Worm (Caenorhabditis elegans) whole organism, L1 larva: ENCODE results near the gene Y38E10A.28.

Source experiments
- C16A3.4 ChIP-seq: fragments of 150-350 bp; optimal IDR thresholded peaks from 2 replicates; lab custom pipeline; 2014; ENCODE audit warnings: missing biosample characterization, missing genetic modification characterization
- Y116A8C.19 ChIP-seq: sonication (generic microtip); optimal IDR thresholded peaks from 2 replicates; lab custom pipeline; 2016; ENCODE audit warnings: missing compliant biosample characterization, missing genetic modification characterization, borderline replicate concordance
- alr-1 ChIP-seq: fragments of 200-800 bp; sonication (Bioruptor generic); optimal IDR thresholded peaks from 2 replicates; lab custom pipeline; 2018; ENCODE audit warnings: borderline replicate concordance, mild to moderate bottlenecking, missing genetic modification characterization, missing compliant biosample characterization
- aly-2 ChIP-seq: fragments of 150-350 bp; optimal IDR thresholded peaks from 2 replicates; lab custom pipeline; 2014; ENCODE audit warnings: missing biosample characterization, missing genetic modification characterization
- ceh-63 ChIP-seq: fragments of 200-800 bp; sonication (Bioruptor generic); optimal IDR thresholded peaks from 2 replicates; lab custom pipeline; 2018; ENCODE audit warnings: mild to moderate bottlenecking, missing genetic modification characterization, missing compliant biosample characterization
- ceh-82 ChIP-seq, 3 experiments: fragments of 150-350 bp in 1 of 3; sonication (generic microtip) in 2 of 3; optimal IDR thresholded peaks; 2 replicates each; lab custom pipeline; 2014 to 2017; ENCODE audit warnings: missing biosample characterization in 3 of 3, missing genetic modification characterization in 3 of 3
- ceh-90 ChIP-seq: sonication (generic microtip); optimal IDR thresholded peaks from 2 replicates; lab custom pipeline; 2016; ENCODE audit warnings: missing genetic modification characterization, missing compliant biosample characterization
- dpl-1 ChIP-seq, 3 experiments: fragments of 150-350 bp in 2 of 3; sonication (generic microtip) in 1 of 3; optimal IDR thresholded peaks; 2 replicates each; lab custom pipeline; 2014 to 2017; ENCODE audit warnings: missing biosample characterization in 3 of 3, missing genetic modification characterization in 3 of 3, missing genetic modification reagents in 3 of 3
- dsc-1 ChIP-seq: sonication (generic microtip); optimal IDR thresholded peaks from 2 replicates; lab custom pipeline; 2016; ENCODE audit warnings: mild to moderate bottlenecking, missing genetic modification characterization, missing compliant biosample characterization
- efl-1 ChIP-seq, 4 experiments: fragments of 150-350 bp; optimal IDR thresholded peaks in 3 of 4; peaks in 1 of 4; 1 replicate in 1 of 4; 2 replicates in 3 of 4; lab custom pipeline; 2014; ENCODE audit warnings: missing biosample characterization in 2 of 4, missing genetic modification characterization in 2 of 4, missing genetic modification reagents in 2 of 4
- egl-13 ChIP-seq: sonication (generic microtip); optimal IDR thresholded peaks from 2 replicates; lab custom pipeline; 2016; ENCODE audit warnings: missing genotype, missing genetic modification reagents, missing genetic modification characterization, missing compliant biosample characterization
- elt-2 ChIP-seq: sonication (generic microtip); optimal IDR thresholded peaks from 2 replicates; lab custom pipeline; 2016; ENCODE audit warnings: missing genetic modification characterization, mild to moderate bottlenecking, inconsistent platforms, missing compliant biosample characterization, missing genetic modification reagents
- elt-3 ChIP-seq, 6 experiments: fragments of 150-350 bp in 1 of 6; sonication (generic microtip); optimal IDR thresholded peaks; 2 replicates each; lab custom pipeline; 2017 to 2018; ENCODE audit warnings: missing biosample characterization in 6 of 6, missing genetic modification characterization in 6 of 6, inconsistent platforms in 1 of 6
- fkh-10 ChIP-seq: sonication (generic microtip); optimal IDR thresholded peaks from 2 replicates; lab custom pipeline; 2017; ENCODE audit warnings: missing biosample characterization, missing genetic modification reagents, missing genetic modification characterization
- fos-1 ChIP-seq: fragments of 150-350 bp; optimal IDR thresholded peaks from 2 replicates; lab custom pipeline; 2014; ENCODE audit warnings: missing biosample characterization, missing genetic modification characterization
- hlh-17 ChIP-seq: fragments of 200-800 bp; sonication (Bioruptor generic); optimal IDR thresholded peaks from 2 replicates; lab custom pipeline; 2018; ENCODE audit warnings: missing genetic modification characterization, mild to moderate bottlenecking, missing compliant biosample characterization, moderate library complexity, borderline replicate concordance
- irx-1 ChIP-seq: sonication (generic microtip); optimal IDR thresholded peaks from 2 replicates; lab custom pipeline; 2016; ENCODE audit warnings: missing genetic modification characterization, missing compliant biosample characterization
- isw-1 ChIP-seq: fragments of 200-800 bp; sonication (Bioruptor generic); IDR thresholded peaks from 2 replicates; pipeline ENCODE4 v1.3.6; 2022; ENCODE audit warnings: missing genetic modification characterization, missing compliant biosample characterization
- jun-1 ChIP-seq: fragments of 150-350 bp; optimal IDR thresholded peaks from 2 replicates; lab custom pipeline; 2014; ENCODE audit warnings: missing biosample characterization, missing genetic modification reagents, missing genetic modification characterization
- lin-13 ChIP-seq: fragments of 150-350 bp; optimal IDR thresholded peaks from 2 replicates; lab custom pipeline; 2014; ENCODE audit warnings: missing biosample characterization, missing genetic modification reagents, missing genetic modification characterization
- lin-14 ChIP-seq: fragments of 200-800 bp; sonication (Bioruptor generic); optimal IDR thresholded peaks from 2 replicates; lab custom pipeline; 2018; ENCODE audit warnings: mild to moderate bottlenecking, missing genetic modification characterization, moderate library complexity, missing compliant biosample characterization
- lin-35 ChIP-seq, 2 experiments: fragments of 150-350 bp; optimal IDR thresholded peaks; 2 replicates each; lab custom pipeline; 2014; ENCODE audit warnings: missing biosample characterization in 2 of 2, missing genetic modification characterization in 2 of 2, missing genetic modification reagents in 2 of 2
- lin-39 ChIP-seq: fragments of 150-350 bp; optimal IDR thresholded peaks from 2 replicates; lab custom pipeline; 2014; ENCODE audit warnings: missing biosample characterization, missing genetic modification reagents, missing genetic modification characterization
- mab-9 ChIP-seq: fragments of 200-800 bp; sonication (Bioruptor generic); IDR thresholded peaks from 2 replicates; pipeline ENCODE4 v1.3.6; 2022; ENCODE audit warnings: missing genetic modification reagents, missing genetic modification characterization, missing compliant biosample characterization
- nhr-11 ChIP-seq: fragments of 150-350 bp; optimal IDR thresholded peaks from 2 replicates; lab custom pipeline; 2014; ENCODE audit warnings: missing biosample characterization, missing genetic modification characterization
- nhr-19 ChIP-seq: fragments of 200-800 bp; sonication (Bioruptor generic); conservative IDR thresholded peaks from 2 replicates; pipeline ENCODE4 v1.3.6; 2022; ENCODE audit warnings: missing genetic modification characterization, missing compliant biosample characterization
- nhr-237 ChIP-seq: fragments of 150-350 bp; optimal IDR thresholded peaks from 2 replicates; lab custom pipeline; 2014; ENCODE audit warnings: missing biosample characterization, missing genetic modification characterization
- nhr-28 ChIP-seq: fragments of 150-350 bp; optimal IDR thresholded peaks from 2 replicates; lab custom pipeline; 2014; ENCODE audit warnings: missing biosample characterization, missing genetic modification characterization
- nhr-71 ChIP-seq: sonication (generic microtip); optimal IDR thresholded peaks from 2 replicates; lab custom pipeline; 2016; ENCODE audit warnings: mild to moderate bottlenecking, missing genetic modification characterization, moderate library complexity, missing compliant biosample characterization
- nhr-77 ChIP-seq: fragments of 150-350 bp; optimal IDR thresholded peaks from 2 replicates; lab custom pipeline; 2014; ENCODE audit warnings: missing biosample characterization, missing genetic modification characterization
- nhr-84 ChIP-seq: sonication (generic microtip); optimal IDR thresholded peaks from 2 replicates; lab custom pipeline; 2017; ENCODE audit warnings: missing biosample characterization, missing genetic modification characterization
- nhr-90 ChIP-seq: sonication (generic microtip); optimal IDR thresholded peaks from 2 replicates; lab custom pipeline; 2016; ENCODE audit warnings: mild to moderate bottlenecking, missing genetic modification characterization, missing compliant biosample characterization; ENCODE audit not compliant: poor library complexity
- pag-3 ChIP-seq: sonication (generic microtip); optimal IDR thresholded peaks from 2 replicates; lab custom pipeline; 2017; ENCODE audit warnings: missing genetic modification characterization, mild to moderate bottlenecking, missing compliant biosample characterization, antibody characterized with exemption, borderline replicate concordance; ENCODE audit not compliant: insufficient read depth
- rnt-1 ChIP-seq: sonication (generic microtip); optimal IDR thresholded peaks from 2 replicates; lab custom pipeline; 2016; ENCODE audit warnings: mild to moderate bottlenecking, missing genetic modification characterization, moderate library complexity, missing compliant biosample characterization
- snpc-4 ChIP-seq: fragments of 150-350 bp; optimal IDR thresholded peaks from 2 replicates; lab custom pipeline; 2014; ENCODE audit warnings: missing biosample characterization, missing genetic modification characterization
- sptf-1 ChIP-seq: fragments of 150-350 bp; optimal IDR thresholded peaks from 2 replicates; lab custom pipeline; 2014; ENCODE audit warnings: missing biosample characterization, missing genetic modification characterization
- sup-37 ChIP-seq: fragments of 200-800 bp; sonication (Bioruptor generic); optimal IDR thresholded peaks from 2 replicates; lab custom pipeline; 2018; ENCODE audit warnings: mild to moderate bottlenecking, missing genetic modification characterization, missing compliant biosample characterization
- tlp-1 ChIP-seq: fragments of 150-350 bp; optimal IDR thresholded peaks from 2 replicates; lab custom pipeline; 2014; ENCODE audit warnings: missing biosample characterization, missing genetic modification characterization
- unc-30 ChIP-seq: sonication (generic microtip); optimal IDR thresholded peaks from 2 replicates; lab custom pipeline; 2017; ENCODE audit warnings: missing biosample characterization, missing genetic modification characterization
- zag-1 ChIP-seq: fragments of 150-350 bp; optimal IDR thresholded peaks from 2 replicates; lab custom pipeline; 2014; ENCODE audit warnings: missing biosample characterization, missing genetic modification characterization
- ztf-4 ChIP-seq: fragments of 150-350 bp; optimal IDR thresholded peaks from 2 replicates; lab custom pipeline; 2014; ENCODE audit warnings: missing biosample characterization, missing genetic modification characterization

Gene Y38E10A.28

DNA sequence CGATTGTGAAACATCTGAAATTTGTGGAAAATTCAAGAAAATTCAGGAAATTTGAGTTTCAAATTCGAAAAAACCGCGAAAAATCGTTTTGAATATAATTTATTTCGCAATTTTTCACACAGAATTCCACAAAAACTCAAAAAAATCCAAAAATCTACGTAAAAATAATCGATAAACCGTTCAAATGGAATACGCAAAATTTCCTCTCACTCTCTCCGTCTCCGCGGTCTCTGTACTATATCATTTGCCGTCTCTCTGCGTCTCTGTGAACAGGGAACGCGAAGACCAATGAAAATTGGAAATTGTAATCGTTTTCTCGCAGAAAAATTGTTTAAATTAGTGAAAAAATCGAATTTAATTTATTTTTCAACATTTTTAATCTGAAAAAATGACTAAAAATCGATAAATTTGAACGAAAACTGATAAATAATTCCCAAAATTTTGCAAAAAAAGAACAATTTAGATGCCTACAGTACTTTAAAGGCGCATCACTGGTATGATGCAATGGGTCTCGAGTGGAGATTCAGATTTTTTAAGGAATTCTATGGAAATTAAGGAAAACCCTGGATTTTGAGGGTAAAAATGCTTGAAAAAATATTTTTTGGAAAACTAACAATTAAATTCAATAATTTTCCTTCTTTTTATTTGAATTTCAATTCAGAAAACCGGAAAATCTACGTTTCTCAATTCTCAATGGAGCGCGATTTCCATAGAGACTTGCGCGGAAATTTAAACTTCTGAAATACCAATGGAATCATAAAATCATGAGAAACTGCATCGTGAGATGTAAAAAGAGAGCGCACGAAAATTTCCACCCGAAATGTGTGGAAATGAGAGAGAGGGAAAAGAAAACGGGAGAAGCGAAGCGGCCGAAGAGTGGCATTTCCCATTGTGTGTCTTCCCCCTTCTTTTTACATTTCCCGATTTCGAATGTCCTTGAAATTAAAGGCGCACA lies 25.5 kb upstream of the Y38E10A.28 start, which contains the start of the genes ceh-100 and lips-15 (continued):
- no peak for TF ChIP-seq fos-1 (tag; lab: Kevin White, UChicago)
- TF ChIP-seq elt-3 (tag; optimal IDR thresholded peaks at IDR 0.05; lab: Kevin White, UChicago), result peak in 1 of 6 experiments; percentile 16
- peak; percentile 16 for TF ChIP-seq snpc-4 (tag; lab: Kevin White, UChicago)
- peak in 1 of 3 experiments; percentile 10 for TF ChIP-seq ceh-82 (tag; optimal IDR thresholded peaks at IDR 0.05; lab: Kevin White, UChicago)
- no peak for TF ChIP-seq tlp-1
- no peak for TF ChIP-seq nhr-19
- no peak for TF ChIP-seq mab-9 (GFP tag; lab: Robert Waterston, UW)
- TF ChIP-seq nhr-237 (tag; lab: Kevin White, UChicago), result no peak
- TF ChIP-seq aly-2 (tag; lab: Kevin White, UChicago), result no peak
- TF ChIP-seq fkh-10 (GFP tag; lab: Kevin White, UChicago), result no peak
- TF ChIP-seq Y116A8C.19, result no peak
- peak; percentile 46 for TF ChIP-seq lin-14
- no peak for TF ChIP-seq nhr-84
- TF ChIP-seq nhr-28 (tag; lab: Kevin White, UChicago), result no peak
- TF ChIP-seq pag-3, result no peak
- peak; percentile 64 to 71 for TF ChIP-seq efl-1 (optimal IDR thresholded peaks at IDR 0.05; lab: Kevin White, UChicago)
- TF ChIP-seq efl-1 (GFP tag; optimal IDR thresholded peaks at IDR 0.05 in 1 of 2; lab: Kevin White, UChicago), result peak; percentile 74 to 94

DNA sequence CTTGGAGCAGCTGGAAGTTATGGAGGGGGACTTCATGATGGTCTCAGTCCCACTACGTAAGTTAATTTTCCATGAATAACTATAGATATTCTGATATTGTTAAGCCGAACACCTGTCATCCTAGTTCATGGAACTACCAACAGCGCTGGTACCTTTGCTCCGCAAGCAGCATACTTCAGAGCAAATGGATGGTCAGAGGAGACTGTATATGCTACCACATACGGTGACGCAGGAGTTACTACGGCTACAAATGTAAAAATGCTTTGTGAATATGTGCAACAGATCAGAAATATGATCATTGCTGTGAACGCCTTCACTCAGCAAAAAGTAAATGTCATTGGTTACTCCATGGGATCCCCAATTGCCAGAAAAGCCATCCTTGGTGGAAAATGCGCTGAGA lies 23.4 kb upstream of the Y38E10A.28 start:
- no peak for TF ChIP-seq ceh-63 (GFP tag; lab: Kevin White, UChicago)
- no peak for TF ChIP-seq egl-13 (tag; lab: Kevin White, UChicago)
- TF ChIP-seq rnt-1 (tag; lab: Kevin White, UChicago), result no peak
- TF ChIP-seq lin-35 (GFP tag; optimal IDR thresholded peaks at IDR 0.05; lab: Kevin White, UChicago), result no peak
- no peak for TF ChIP-seq hlh-17
- no peak for TF ChIP-seq lin-14
- no peak for TF ChIP-seq tlp-1
- no peak for TF ChIP-seq nhr-71 (tag; lab: Kevin White, UChicago)
- no peak for TF ChIP-seq jun-1 (tag; lab: Kevin White, UChicago)
- TF ChIP-seq nhr-90, result no peak
- no peak for TF ChIP-seq nhr-11
- TF ChIP-seq isw-1 (GFP tag; lab: Robert Waterston, UW), result no peak
- TF ChIP-seq nhr-77 (tag; lab: Kevin White, UChicago), result no peak
- TF ChIP-seq lin-13, result no peak
- TF ChIP-seq pag-3, result no peak
- TF ChIP-seq ceh-90 (tag; lab: Kevin White, UChicago), result no peak
- no peak for TF ChIP-seq zag-1
- no peak for TF ChIP-seq elt-2 (tag; lab: Kevin White, UChicago)
- TF ChIP-seq C16A3.4, result no peak

DNA sequence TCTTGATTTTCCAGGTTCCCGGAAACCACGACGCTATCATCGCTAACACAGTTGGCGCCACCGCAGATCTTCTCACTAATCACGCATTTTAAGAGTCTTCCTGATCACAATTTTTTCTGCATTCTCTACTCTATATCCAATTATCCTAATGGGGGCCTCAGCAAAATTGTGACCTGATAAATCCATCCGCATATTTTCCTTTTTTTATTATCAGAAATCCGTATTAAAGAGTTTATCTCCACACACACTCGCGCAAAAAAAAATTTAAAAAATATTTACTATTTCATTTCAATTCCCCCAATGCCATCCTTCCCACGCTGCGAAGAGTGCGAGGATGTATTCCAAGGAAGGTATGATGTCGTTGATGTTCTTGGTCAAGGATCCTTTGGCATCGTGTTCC lies 22.6 kb upstream of the Y38E10A.28 start, which contains the start of gene Y38E10A.8:
Gene Y38E10A.8, plus strand, starts transcription at position 301 of the 400 bp plus-strand sequence.
- TF ChIP-seq dsc-1 (tag; lab: Kevin White, UChicago) (peak; percentile 19), Y116A8C.19 (no peak)

DNA sequence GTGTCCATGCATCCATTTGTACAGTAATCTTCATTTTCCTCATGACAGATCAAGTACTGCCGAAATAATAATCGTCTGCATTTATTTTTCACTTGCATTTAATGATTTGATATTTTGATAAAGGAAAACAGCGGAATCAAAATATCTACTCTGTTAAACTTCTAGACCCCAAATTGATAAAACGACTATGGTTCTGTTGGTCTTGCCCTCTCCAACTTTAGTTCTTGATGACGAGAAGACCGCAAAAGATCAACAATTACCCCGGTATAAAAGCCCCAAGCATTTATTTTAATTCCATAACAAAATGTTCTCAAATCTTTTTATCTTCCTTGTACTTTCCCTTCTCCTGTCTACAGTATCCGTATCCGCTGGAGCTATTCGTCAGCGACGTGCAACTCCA lies 20.8 kb upstream of the Y38E10A.28 start, which contains the start of gene Y38E10A.9:
Gene Y38E10A.9, plus strand, starts transcription at position 301 of the 400 bp plus-strand sequence.
- no peak for TF ChIP-seq nhr-77 (tag; lab: Kevin White, UChicago)
- TF ChIP-seq unc-30, result no peak
- no peak for TF ChIP-seq sptf-1 (tag; lab: Kevin White, UChicago)
- TF ChIP-seq lin-39, result no peak
- no peak for TF ChIP-seq irx-1 (tag; lab: Kevin White, UChicago)
- no peak for TF ChIP-seq ztf-4
- TF ChIP-seq tlp-1, result no peak
- TF ChIP-seq dpl-1 (GFP tag; optimal IDR thresholded peaks at IDR 0.05; lab: Kevin White, UChicago), result no peak
- no peak for TF ChIP-seq dsc-1 (tag; lab: Kevin White, UChicago)
- TF ChIP-seq sup-37, result no peak
- no peak for TF ChIP-seq alr-1 (tag; lab: Kevin White, UChicago)
- no peak for TF ChIP-seq zag-1
- no peak for TF ChIP-seq fos-1 (tag; lab: Kevin White, UChicago)
- TF ChIP-seq hlh-17, result no peak
